Worm (Caenorhabditis elegans) whole organism, young adult: ENCODE results near the gene F18F11.4.

Experiments
- B0035.1 ChIP-seq: sonication (generic microtip); optimal IDR thresholded peaks from 2 replicates; lab custom pipeline; 2016; ENCODE audit warnings: missing genetic modification characterization, mild to moderate bottlenecking, missing compliant biosample characterization, missing genotype, missing genetic modification reagents
- B0261.1 ChIP-seq: sonication (generic microtip); optimal IDR thresholded peaks from 2 replicates; lab custom pipeline; 2016; ENCODE audit warnings: mild to moderate bottlenecking, missing genetic modification characterization, moderate library complexity, missing compliant biosample characterization
- F23B12.7 ChIP-seq: sonication (generic microtip); optimal IDR thresholded peaks from 2 replicates; lab custom pipeline; 2017; ENCODE audit warnings: missing genetic modification characterization, mild to moderate bottlenecking, missing compliant biosample characterization, antibody characterized with exemption, moderate library complexity; ENCODE audit not compliant: insufficient read depth
- F55B11.4 ChIP-seq: sonication (generic microtip); optimal IDR thresholded peaks from 2 replicates; lab custom pipeline; 2016; ENCODE audit warnings: missing compliant biosample characterization, missing genetic modification characterization, borderline replicate concordance; ENCODE audit not compliant: insufficient read depth
- bed-1 ChIP-seq: fragments of 200-800 bp; sonication (Bioruptor generic); IDR thresholded peaks from 2 replicates; pipeline ENCODE4 v1.3.6; 2022; ENCODE audit warnings: missing genetic modification reagents, missing genetic modification characterization, missing compliant biosample characterization
- chd-7 ChIP-seq: sonication (generic microtip); optimal IDR thresholded peaks from 2 replicates; lab custom pipeline; 2016; ENCODE audit warnings: mild to moderate bottlenecking, missing genetic modification characterization, moderate library complexity, missing compliant biosample characterization
- egl-18 ChIP-seq: fragments of 200-800 bp; sonication (Bioruptor generic); IDR thresholded peaks from 2 replicates; pipeline ENCODE4 v1.3.6; 2022; ENCODE audit warnings: missing genetic modification reagents, missing genetic modification characterization, missing compliant biosample characterization
- ekl-4 ChIP-seq: fragments of 200-800 bp; sonication (Bioruptor generic); IDR thresholded peaks from 2 replicates; pipeline ENCODE4 v1.3.6; 2022; ENCODE audit warnings: missing genetic modification reagents, missing genetic modification characterization, missing compliant biosample characterization
- ets-4 ChIP-seq: fragments of 200-800 bp; sonication (Bioruptor generic); optimal IDR thresholded peaks from 2 replicates; lab custom pipeline; 2018; ENCODE audit warnings: mild to moderate bottlenecking, missing genetic modification characterization, missing compliant biosample characterization
- pha-4 ChIP-seq: fragments of 150-350 bp; sonication (generic microtip); optimal IDR thresholded peaks from 2 replicates; lab custom pipeline; 2014; ENCODE audit warnings: missing biosample characterization, missing genetic modification reagents, missing genetic modification characterization

DNA sequence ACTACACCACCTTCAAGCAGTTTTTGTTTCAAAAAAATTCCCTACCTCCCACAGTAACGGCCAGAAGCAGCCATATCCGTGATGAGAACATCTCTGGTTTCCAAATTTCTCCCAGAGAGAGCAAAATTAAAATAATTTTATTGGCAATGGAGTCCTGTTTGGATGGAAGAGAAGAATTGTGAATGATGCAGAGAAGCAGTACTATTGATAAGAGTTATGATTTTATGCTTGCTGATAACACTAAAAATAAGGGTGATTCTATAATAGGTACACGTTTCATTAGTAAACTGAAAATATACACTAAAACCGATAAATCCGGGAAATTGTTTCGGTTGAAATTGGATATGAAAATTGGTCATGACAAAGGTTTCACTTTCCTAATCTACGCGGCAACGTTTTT, 10.2 kb upstream of the F18F11.4 start, which contains the start of gene dsc-4:
- no peak for TF ChIP-seq pha-4
- no peak for TF ChIP-seq F55B11.4 (tag; lab: Kevin White, UChicago)
- no peak for TF ChIP-seq F23B12.7 (tag; lab: Kevin White, UChicago)
- TF ChIP-seq B0035.1 (tag; lab: Kevin White, UChicago): no peak
- no peak for TF ChIP-seq B0261.1 (tag; lab: Kevin White, UChicago)
- TF ChIP-seq ets-4 (GFP tag; lab: Kevin White, UChicago): no peak
- no peak for TF ChIP-seq egl-18 (GFP tag; lab: Robert Waterston, UW)
- no peak for TF ChIP-seq ekl-4 (GFP tag; lab: Robert Waterston, UW)
- TF ChIP-seq bed-1 (GFP tag; lab: Robert Waterston, UW): no peak
- TF ChIP-seq chd-7 (tag; lab: Kevin White, UChicago): no peak
